Worm (Caenorhabditis elegans): ENCODE data around the gene F10E9.5.

The F10E9.5 gene

ce11 chrIII:8298216-8298920 is 9.0 kb upstream of the F10E9.5 start:
- peak in 1 of 2 experiments; percentile 54 for TF ChIP-seq unc-62 (GFP tag; optimal IDR thresholded peaks at IDR 0.05 in 1 of 2)
- TF ChIP-seq unc-62 (tag; optimal IDR thresholded peaks at IDR 0.05): no peak
- peak; percentile 58; the same call in 1 of the 2 replicates for TF ChIP-seq php-3 (GFP tag; IDR thresholded peaks at IDR 0.05)
- no peak for TF ChIP-seq mdl-1 (tag; optimal IDR thresholded peaks at IDR 0.05)
- TF ChIP-seq ces-1 (GFP tag; optimal IDR thresholded peaks at IDR 0.05): no peak
- no peak for TF ChIP-seq F49E8.2 (tag; optimal IDR thresholded peaks at IDR 0.05; ENCODE audit: borderline replicate concordance)
- TF ChIP-seq hlh-11 (tag; optimal IDR thresholded peaks at IDR 0.05): peak; percentile 1
- TF ChIP-seq hmg-1.1 (GFP tag; IDR thresholded peaks at IDR 0.05): no peak
- no peak for TF ChIP-seq skn-1 (tag; optimal IDR thresholded peaks at IDR 0.05)
- no peak for TF ChIP-seq lin-15B (tag; optimal IDR thresholded peaks at IDR 0.05)
- TF ChIP-seq sdz-12 (GFP tag; optimal IDR thresholded peaks at IDR 0.05): no peak
- TF ChIP-seq ctbp-1 (GFP tag; IDR thresholded peaks at IDR 0.05): no peak
- no peak for TF ChIP-seq T26A8.4 (GFP tag; IDR thresholded peaks at IDR 0.05)
- TF ChIP-seq nhr-28 (tag; optimal IDR thresholded peaks at IDR 0.05): no peak
- TF ChIP-seq spr-1 (tag; optimal IDR thresholded peaks at IDR 0.05): no peak
- no peak for TF ChIP-seq daf-16 (GFP tag; optimal IDR thresholded peaks at IDR 0.05)
- peak; percentile 36 for TF ChIP-seq daf-16 (tag; optimal IDR thresholded peaks at IDR 0.05)
- peak; percentile 88 for TF ChIP-seq aha-1 (tag)

ce11 chrIII:8299078-8299587 is 8.3 kb upstream of the F10E9.5 start:
- TF ChIP-seq F26F4.8 (GFP tag; conservative IDR thresholded peaks at IDR 0.05): no peak
- TF ChIP-seq D1046.2 (GFP tag; IDR thresholded peaks at IDR 0.05): no peak
- no peak for TF ChIP-seq nhr-77 (tag; optimal IDR thresholded peaks at IDR 0.05)
- TF ChIP-seq snpc-1.2 (GFP tag; IDR thresholded peaks at IDR 0.05): no peak
- no peak for TF ChIP-seq php-3 (GFP tag; IDR thresholded peaks at IDR 0.05)
- TF ChIP-seq spr-1 (tag; optimal IDR thresholded peaks at IDR 0.05): no peak
- no peak for TF ChIP-seq daf-19 (GFP tag; conservative IDR thresholded peaks at IDR 0.05)
- no peak for TF ChIP-seq fos-1 (tag; optimal IDR thresholded peaks at IDR 0.05)
- TF ChIP-seq ztf-7 (tag; optimal IDR thresholded peaks at IDR 0.05): no peak
- no peak for TF ChIP-seq fkh-10 (GFP tag; optimal IDR thresholded peaks at IDR 0.05)
- TF ChIP-seq dmd-8 (GFP tag; IDR thresholded peaks at IDR 0.05): no peak
- TF ChIP-seq ceh-32 (tag; optimal IDR thresholded peaks at IDR 0.05; ENCODE audit: poor library complexity): no peak
- TF ChIP-seq daf-8 (GFP tag; IDR thresholded peaks at IDR 0.05): no peak
- TF ChIP-seq nhr-102 (tag; optimal IDR thresholded peaks at IDR 0.05): no peak
- no peak for TF ChIP-seq ces-1 (GFP tag; optimal IDR thresholded peaks at IDR 0.05)
- no peak for TF ChIP-seq ceh-28 (tag; optimal IDR thresholded peaks at IDR 0.05)
- TF ChIP-seq pqm-1 (tag; optimal IDR thresholded peaks at IDR 0.05): no peak
- TF ChIP-seq zip-2 (tag; optimal IDR thresholded peaks at IDR 0.05): no peak
- TF ChIP-seq dmd-6 (GFP tag; IDR thresholded peaks at IDR 0.05): no peak
- no peak for TF ChIP-seq mxl-3 (GFP tag; optimal IDR thresholded peaks at IDR 0.05)

ce11 chrIII:8299734-8300133 is 7.7 kb upstream of the F10E9.5 start:
- peak; percentile 14 for TF ChIP-seq nhr-77 (tag; optimal IDR thresholded peaks at IDR 0.05)
- no peak for TF ChIP-seq ceh-82 (tag; optimal IDR thresholded peaks at IDR 0.05)
- no peak for TF ChIP-seq ceh-28 (tag; optimal IDR thresholded peaks at IDR 0.05)
- TF ChIP-seq madf-5 (GFP tag; IDR thresholded peaks at IDR 0.05): no peak
- no peak for TF ChIP-seq D1046.2 (GFP tag; IDR thresholded peaks at IDR 0.05)
- TF ChIP-seq lim-7 (GFP tag; IDR thresholded peaks at IDR 0.05): no peak
- TF ChIP-seq T20F7.1 (GFP tag; optimal IDR thresholded peaks at IDR 0.05): peak; percentile 8
- TF ChIP-seq dve-1 (tag; optimal IDR thresholded peaks at IDR 0.05; ENCODE audit: insufficient read depth): peak; percentile 50
- TF ChIP-seq lir-3 (tag; optimal IDR thresholded peaks at IDR 0.05): no peak
- no peak for TF ChIP-seq ztf-11 (tag; optimal IDR thresholded peaks at IDR 0.05)
- no peak for TF ChIP-seq set-16 (GFP tag; IDR thresholded peaks at IDR 0.05)
- TF ChIP-seq vab-7 (GFP tag; IDR thresholded peaks at IDR 0.05): no peak
- TF ChIP-seq zag-1 (tag; optimal IDR thresholded peaks at IDR 0.05): no peak
- no peak for TF ChIP-seq attf-4 (tag; optimal IDR thresholded peaks at IDR 0.05)
- TF ChIP-seq ama-1 (optimal IDR thresholded peaks at IDR 0.05): no peak
- TF ChIP-seq aha-1 (tag): peak; percentile 52
- TF ChIP-seq lin-39 (tag; optimal IDR thresholded peaks at IDR 0.05): no peak
- TF ChIP-seq php-3 (GFP tag; IDR thresholded peaks at IDR 0.05): 0 out of 2 replicates have a peak, but pooled peaks have one; percentile 43
- no peak for TF ChIP-seq ceh-44 (GFP tag; IDR thresholded peaks at IDR 0.05)
- TF ChIP-seq dmd-9 (GFP tag; IDR thresholded peaks at IDR 0.05): no peak
- TF ChIP-seq daf-16 (GFP tag; optimal IDR thresholded peaks at IDR 0.05): no peak
- TF ChIP-seq daf-16 (tag; optimal IDR thresholded peaks at IDR 0.05): peak; percentile 62
- TF ChIP-seq pqm-1 (tag; optimal IDR thresholded peaks at IDR 0.05): peak; percentile 67
